Worm (Caenorhabditis elegans): ENCODE data around the gene tag-266.

DNA sequence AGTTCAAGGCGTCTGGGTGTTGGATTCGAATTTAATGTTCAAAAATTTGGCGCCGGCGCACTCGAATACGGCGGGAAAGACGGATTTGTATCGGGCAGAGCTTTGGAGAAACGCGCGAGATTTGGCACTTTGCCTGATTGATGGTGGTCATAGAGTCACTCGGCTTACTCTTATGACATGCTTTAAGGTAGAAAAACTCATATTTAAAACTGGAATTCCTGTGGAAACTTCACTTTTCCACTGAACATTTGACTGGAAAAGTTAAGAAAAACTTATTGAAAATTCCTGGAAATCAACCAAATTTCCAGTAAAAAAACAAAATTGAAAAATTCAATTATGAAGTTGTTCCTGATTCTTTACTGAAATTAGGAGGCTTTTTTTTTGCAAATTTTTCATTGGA lies 4.6 kb upstream of the tag-266 start:
- no peak for TF ChIP-seq ztf-11 (tag; optimal IDR thresholded peaks at IDR 0.05)
- TF ChIP-seq xbp-1 (tag; optimal IDR thresholded peaks at IDR 0.05) = no peak
- no peak for TF ChIP-seq tlp-1 (tag; optimal IDR thresholded peaks at IDR 0.05)
- TF ChIP-seq nhr-76 (tag; optimal IDR thresholded peaks at IDR 0.05) = no peak
- TF ChIP-seq nhr-11 (tag; optimal IDR thresholded peaks at IDR 0.05) = no peak
- TF ChIP-seq unc-98 (GFP tag; IDR thresholded peaks at IDR 0.05) = no peak
